Fruit fly (Drosophila melanogaster): Measurements from ENCODE around the gene Wdr82.
A peak's percentile ranks its signal among the peaks of the same experiment; 100 is the strongest.

The Wdr82 gene

DNA sequence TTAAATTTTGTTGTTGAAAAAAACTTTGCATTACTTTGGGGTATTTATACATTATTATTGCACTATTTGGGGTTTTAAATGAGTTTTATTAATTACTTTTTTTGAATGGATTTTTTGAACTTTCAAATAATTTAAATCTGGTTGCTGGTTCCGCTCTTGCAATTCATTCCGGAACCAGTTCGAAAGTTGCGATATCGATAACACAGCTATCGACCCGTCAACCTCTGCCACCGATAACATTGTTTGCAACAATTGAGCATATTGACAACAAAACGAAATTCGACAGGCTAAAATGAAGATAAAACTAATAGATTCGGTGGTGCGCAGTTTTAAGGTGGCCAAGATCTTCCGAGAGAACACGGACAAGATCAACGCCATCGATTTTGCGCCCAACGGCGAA is at the start of gene Wdr82 (continued):
- TF ChIP-seq vvl (GFP tag; IDR thresholded peaks at IDR 0.05), result 0 out of 2 replicates have a peak, but pooled peaks have one; percentile 12
- peak; percentile 61 for TF ChIP-seq hbn (GFP tag; IDR thresholded peaks at IDR 0.05; ENCODE audit: partially characterized antibody)
- TF ChIP-seq tap (tag; optimal IDR thresholded peaks at IDR 0.05), result no peak
- no peak for TF ChIP-seq lov (optimal IDR thresholded peaks at IDR 0.05)
- no peak for TF ChIP-seq lov (GFP tag; IDR thresholded peaks at IDR 0.05)
- peak; percentile 77 for TF ChIP-seq amos (GFP tag; IDR thresholded peaks at IDR 0.05; ENCODE audit: partially characterized antibody)
- no peak for TF ChIP-seq Hmr (GFP tag; optimal IDR thresholded peaks at IDR 0.05)
- no peak for TF ChIP-seq CG17568 (GFP tag; optimal IDR thresholded peaks at IDR 0.05)
- TF ChIP-seq CG7963 (GFP tag; IDR thresholded peaks at IDR 0.05; ENCODE audit: partially characterized antibody), result peak; percentile 70; the same call in 1 of the 3 replicates
- TF ChIP-seq CG12219 (GFP tag; optimal IDR thresholded peaks at IDR 0.05), result no peak
- no peak for TF ChIP-seq CG17385 (GFP tag; optimal IDR thresholded peaks at IDR 0.05)
- TF ChIP-seq CG8089 (GFP tag; optimal IDR thresholded peaks at IDR 0.05), result no peak
- no peak for TF ChIP-seq Lpt (GFP tag; optimal IDR thresholded peaks at IDR 0.05)
- no peak for TF ChIP-seq CG10274 (GFP tag; optimal IDR thresholded peaks at IDR 0.05)
- TF ChIP-seq Mrtf (GFP tag; IDR thresholded peaks at IDR 0.05), result no peak
- peak; percentile 71; the same call in 2 of the 3 replicates for TF ChIP-seq Opbp (GFP tag; IDR thresholded peaks at IDR 0.05; ENCODE audit: partially characterized antibody)
- no peak for TF ChIP-seq GATAe (GFP tag; conservative IDR thresholded peaks at IDR 0.05)
- TF ChIP-seq Xrp1 (GFP tag; IDR thresholded peaks at IDR 0.05), result no peak
- TF ChIP-seq pfk (GFP tag; optimal IDR thresholded peaks at IDR 0.05), result no peak
- no peak for TF ChIP-seq Drgx (GFP tag; IDR thresholded peaks at IDR 0.05)
- TF ChIP-seq CG6854 (GFP tag; optimal IDR thresholded peaks at IDR 0.05), result no peak
- no peak for TF ChIP-seq btn (GFP tag; optimal IDR thresholded peaks at IDR 0.05)
- no peak for TF ChIP-seq shn (GFP tag; optimal IDR thresholded peaks at IDR 0.05)
- TF ChIP-seq ind (GFP tag; optimal IDR thresholded peaks at IDR 0.05), result no peak
- TF ChIP-seq CG10565 (GFP tag; optimal IDR thresholded peaks at IDR 0.05), result no peak
- TF ChIP-seq NK7.1 (GFP tag; optimal IDR thresholded peaks at IDR 0.05), result no peak
- TF ChIP-seq hth (optimal IDR thresholded peaks at IDR 0.05), result no peak
- TF ChIP-seq salm (tag; optimal IDR thresholded peaks at IDR 0.05), result no peak
- no peak for TF ChIP-seq org-1 (GFP tag; optimal IDR thresholded peaks at IDR 0.05)
- TF ChIP-seq CG9215 (GFP tag; IDR thresholded peaks at IDR 0.05), result no peak
- no peak for TF ChIP-seq CG4360 (GFP tag; IDR thresholded peaks at IDR 0.05)
- TF ChIP-seq CG11093 (GFP tag; IDR thresholded peaks at IDR 0.05), result no peak
- no peak for TF ChIP-seq Fer3 (tag; optimal IDR thresholded peaks at IDR 0.05)
- no peak for TF ChIP-seq trh (GFP tag; optimal IDR thresholded peaks at IDR 0.05)
- TF ChIP-seq Dp (GFP tag; optimal IDR thresholded peaks at IDR 0.05), result peak; percentile 84
- TF ChIP-seq CG10462 (GFP tag; optimal IDR thresholded peaks at IDR 0.05), result no peak
- no peak for TF ChIP-seq CG12769 (tag; optimal IDR thresholded peaks at IDR 0.05)
- no peak for TF ChIP-seq danr (GFP tag; IDR thresholded peaks at IDR 0.05)
- TF ChIP-seq lilli (GFP tag; optimal IDR thresholded peaks at IDR 0.05), result no peak
- TF ChIP-seq NFAT (GFP tag; IDR thresholded peaks at IDR 0.05), result no peak
- no peak for TF ChIP-seq sr (GFP tag; IDR thresholded peaks at IDR 0.05)
- no peak for TF ChIP-seq yki (optimal IDR thresholded peaks at IDR 0.05)
- no peak for TF ChIP-seq CG17186 (GFP tag; optimal IDR thresholded peaks at IDR 0.05)
- no peak for TF ChIP-seq CG7928 (GFP tag; optimal IDR thresholded peaks at IDR 0.05)
- TF ChIP-seq gsb (GFP tag; IDR thresholded peaks at IDR 0.05), result no peak
- TF ChIP-seq sens (GFP tag), result peak; percentile 82
- TF ChIP-seq CG12071 (GFP tag; optimal IDR thresholded peaks at IDR 0.05), result no peak
- TF ChIP-seq CG2712 (tag; optimal IDR thresholded peaks at IDR 0.05), result peak; percentile 18
- no peak for TF ChIP-seq Bteb2 (GFP tag; optimal IDR thresholded peaks at IDR 0.05)
- peak; percentile 7 for TF ChIP-seq exex (tag; optimal IDR thresholded peaks at IDR 0.05)
- no peak for TF ChIP-seq disco-r (GFP tag; optimal IDR thresholded peaks at IDR 0.05)
- TF ChIP-seq Spps (tag; optimal IDR thresholded peaks at IDR 0.05), result no peak
- TF ChIP-seq HLH4C (GFP tag; IDR thresholded peaks at IDR 0.05; ENCODE audit: partially characterized antibody), result peak; percentile 84

All from whole organism, embryonic.